Fruit fly (Drosophila melanogaster) whole organism, prepupa: ENCODE results near the gene Targ2.

ENCODE experiments used
- CG11294 ChIP-seq: fragments of 200-800 bp; sonication (Bioruptor generic); IDR thresholded peaks from 2 replicates; pipeline ENCODE4 v1.3.6; 2022; ENCODE audit warnings: missing biosample characterization, missing genetic modification characterization
- CG6163 ChIP-seq: fragments of 200-800 bp; sonication (Bioruptor generic); IDR thresholded peaks from 3 replicates; pipeline ENCODE4 v1.3.6; 2022; ENCODE audit warnings: missing biosample characterization, missing genetic modification characterization
- CG8319 ChIP-seq: fragments of 200-800 bp; sonication (Bioruptor generic); optimal IDR thresholded peaks from 3 replicates; lab custom pipeline; 2016; ENCODE audit warnings: missing biosample characterization, missing genetic modification characterization
- Hr38 ChIP-seq: sonication (Bioruptor generic); optimal IDR thresholded peaks from 2 replicates; lab custom pipeline; 2016; ENCODE audit warnings: missing biosample characterization, missing genetic modification characterization
- OdsH ChIP-seq: fragments of 200-800 bp; sonication (Bioruptor generic); optimal IDR thresholded peaks from 3 replicates; lab custom pipeline; 2016; ENCODE audit warnings: missing biosample characterization, missing genetic modification characterization
- esn ChIP-seq: fragments of 200-800 bp; sonication (Bioruptor generic); optimal IDR thresholded peaks from 2 replicates; lab custom pipeline; 2016; ENCODE audit warnings: missing biosample characterization, mild to moderate bottlenecking, missing genetic modification characterization, moderate library complexity

dm6 chr3L:21229764-21230163 lies 26.7 kb upstream of the Targ2 start:
- TF ChIP-seq CG6163 (GFP tag; lab: Robert Waterston, UW) (peak; percentile 60), CG11294 (GFP tag; lab: Robert Waterston, UW) (peak; percentile 29; the same call in 1 of the 2 replicates), OdsH (GFP tag; lab: Kevin White, UChicago) (peak; percentile 52), CG8319 (no peak), Hr38 (GFP tag; lab: Kevin White, UChicago) (no peak), esn (GFP tag; lab: Kevin White, UChicago) (no peak)
